Worm (Caenorhabditis elegans) whole organism, L1 larva: ENCODE measurements around the gene clec-230.
"Not testable (repeated sequence)": the region's sequence is repeated elsewhere in the genome, so short reads cannot be mapped to it uniquely, and the experiment has no call there.

Experiments used
- C04F5.9 ChIP-seq: sonication (generic microtip); optimal IDR thresholded peaks from 2 replicates; lab custom pipeline; 2016; ENCODE audit warnings: missing genetic modification characterization, missing compliant biosample characterization
- C16A3.4 ChIP-seq: fragments of 150-350 bp; optimal IDR thresholded peaks from 2 replicates; lab custom pipeline; 2014; ENCODE audit warnings: missing biosample characterization, missing genetic modification characterization
- aha-1 ChIP-seq: fragments of 150-350 bp; optimal IDR thresholded peaks from 2 replicates; lab custom pipeline; 2014; ENCODE audit warnings: missing biosample characterization, missing genetic modification characterization
- alr-1 ChIP-seq: fragments of 200-800 bp; sonication (Bioruptor generic); optimal IDR thresholded peaks from 2 replicates; lab custom pipeline; 2018; ENCODE audit warnings: borderline replicate concordance, mild to moderate bottlenecking, missing genetic modification characterization, missing compliant biosample characterization
- aly-2 ChIP-seq: fragments of 150-350 bp; optimal IDR thresholded peaks from 2 replicates; lab custom pipeline; 2014; ENCODE audit warnings: missing biosample characterization, missing genetic modification characterization
- ama-1 ChIP-seq: fragments of 150-350 bp; optimal IDR thresholded peaks from 2 replicates; lab custom pipeline; 2014
- blmp-1 ChIP-seq: fragments of 150-350 bp; optimal IDR thresholded peaks from 2 replicates; lab custom pipeline; 2014; ENCODE audit warnings: missing biosample characterization, missing genetic modification characterization
- ceh-63 ChIP-seq: fragments of 200-800 bp; sonication (Bioruptor generic); optimal IDR thresholded peaks from 2 replicates; lab custom pipeline; 2018; ENCODE audit warnings: mild to moderate bottlenecking, missing genetic modification characterization, missing compliant biosample characterization
- ceh-8 ChIP-seq: fragments of 200-800 bp; sonication (Bioruptor generic); optimal IDR thresholded peaks from 2 replicates; lab custom pipeline; 2018; ENCODE audit warnings: mild to moderate bottlenecking, missing genetic modification characterization, moderate library complexity, missing compliant biosample characterization
- ceh-82 ChIP-seq, 3 experiments: fragments of 150-350 bp in 1 of 3; sonication (generic microtip) in 2 of 3; optimal IDR thresholded peaks; 2 replicates each; lab custom pipeline; 2014 to 2017; ENCODE audit warnings: missing biosample characterization in 3 of 3, missing genetic modification characterization in 3 of 3
- ceh-88 ChIP-seq: fragments of 200-800 bp; sonication (Bioruptor generic); IDR thresholded peaks from 2 replicates; pipeline ENCODE4 v1.3.6; 2022; ENCODE audit warnings: missing genetic modification characterization, missing compliant biosample characterization
- dpl-1 ChIP-seq, 3 experiments: fragments of 150-350 bp in 2 of 3; sonication (generic microtip) in 1 of 3; optimal IDR thresholded peaks; 2 replicates each; lab custom pipeline; 2014 to 2017; ENCODE audit warnings: missing biosample characterization in 3 of 3, missing genetic modification characterization in 3 of 3, missing genetic modification reagents in 3 of 3
- dsc-1 ChIP-seq: sonication (generic microtip); optimal IDR thresholded peaks from 2 replicates; lab custom pipeline; 2016; ENCODE audit warnings: mild to moderate bottlenecking, missing genetic modification characterization, missing compliant biosample characterization
- efl-1 ChIP-seq, 4 experiments: fragments of 150-350 bp; optimal IDR thresholded peaks in 3 of 4; peaks in 1 of 4; 1 replicate in 1 of 4; 2 replicates in 3 of 4; lab custom pipeline; 2014; ENCODE audit warnings: missing biosample characterization in 2 of 4, missing genetic modification characterization in 2 of 4, missing genetic modification reagents in 2 of 4
- egl-27 ChIP-seq, 2 experiments: fragments of 150-350 bp in 1 of 2; sonication (generic microtip); optimal IDR thresholded peaks; 3 replicates each; lab custom pipeline; 2017 to 2018; ENCODE audit warnings: missing biosample characterization in 2 of 2, missing genetic modification characterization in 2 of 2, missing genetic modification reagents in 2 of 2
- elt-2 ChIP-seq: sonication (generic microtip); optimal IDR thresholded peaks from 2 replicates; lab custom pipeline; 2016; ENCODE audit warnings: missing genetic modification characterization, mild to moderate bottlenecking, inconsistent platforms, missing compliant biosample characterization, missing genetic modification reagents
- ets-5 ChIP-seq: fragments of 200-800 bp; sonication (Bioruptor generic); IDR thresholded peaks from 2 replicates; pipeline ENCODE4 v1.3.6; 2022; ENCODE audit warnings: missing genetic modification characterization, missing compliant biosample characterization
- fkh-10 ChIP-seq: sonication (generic microtip); optimal IDR thresholded peaks from 2 replicates; lab custom pipeline; 2017; ENCODE audit warnings: missing biosample characterization, missing genetic modification reagents, missing genetic modification characterization
- hlh-4 ChIP-seq: sonication (generic microtip); optimal IDR thresholded peaks from 2 replicates; lab custom pipeline; 2016; ENCODE audit warnings: mild to moderate bottlenecking, missing genetic modification characterization, missing compliant biosample characterization
- jun-1 ChIP-seq: fragments of 150-350 bp; optimal IDR thresholded peaks from 2 replicates; lab custom pipeline; 2014; ENCODE audit warnings: missing biosample characterization, missing genetic modification reagents, missing genetic modification characterization
- lin-13 ChIP-seq: fragments of 150-350 bp; optimal IDR thresholded peaks from 2 replicates; lab custom pipeline; 2014; ENCODE audit warnings: missing biosample characterization, missing genetic modification reagents, missing genetic modification characterization
- lin-35 ChIP-seq, 2 experiments: fragments of 150-350 bp; optimal IDR thresholded peaks; 2 replicates each; lab custom pipeline; 2014; ENCODE audit warnings: missing biosample characterization in 2 of 2, missing genetic modification characterization in 2 of 2, missing genetic modification reagents in 2 of 2
- mab-9 ChIP-seq: fragments of 200-800 bp; sonication (Bioruptor generic); IDR thresholded peaks from 2 replicates; pipeline ENCODE4 v1.3.6; 2022; ENCODE audit warnings: missing genetic modification reagents, missing genetic modification characterization, missing compliant biosample characterization
- mdl-1 ChIP-seq, 2 experiments: fragments of 150-350 bp; optimal IDR thresholded peaks; 2 replicates each; lab custom pipeline; 2014 to 2017; ENCODE audit warnings: missing biosample characterization in 2 of 2, missing genetic modification characterization in 2 of 2, inconsistent platforms in 1 of 2
- mef-2 ChIP-seq: fragments of 150-350 bp; optimal IDR thresholded peaks from 2 replicates; lab custom pipeline; 2014; ENCODE audit warnings: missing biosample characterization, missing genetic modification characterization
- nhr-11 ChIP-seq: fragments of 150-350 bp; optimal IDR thresholded peaks from 2 replicates; lab custom pipeline; 2014; ENCODE audit warnings: missing biosample characterization, missing genetic modification characterization
- nhr-12 ChIP-seq: sonication (generic microtip); optimal IDR thresholded peaks from 2 replicates; lab custom pipeline; 2017; ENCODE audit warnings: missing biosample characterization, missing genetic modification characterization
- nhr-19 ChIP-seq: fragments of 200-800 bp; sonication (Bioruptor generic); conservative IDR thresholded peaks from 2 replicates; pipeline ENCODE4 v1.3.6; 2022; ENCODE audit warnings: missing genetic modification characterization, missing compliant biosample characterization
- nhr-20 ChIP-seq: sonication (generic microtip); optimal IDR thresholded peaks from 2 replicates; lab custom pipeline; 2016; ENCODE audit warnings: mild to moderate bottlenecking, missing genetic modification characterization, missing compliant biosample characterization
- nhr-71 ChIP-seq: sonication (generic microtip); optimal IDR thresholded peaks from 2 replicates; lab custom pipeline; 2016; ENCODE audit warnings: mild to moderate bottlenecking, missing genetic modification characterization, moderate library complexity, missing compliant biosample characterization
- nhr-76 ChIP-seq: sonication (generic microtip); optimal IDR thresholded peaks from 2 replicates; lab custom pipeline; 2017; ENCODE audit warnings: missing biosample characterization, missing genetic modification characterization
- nhr-77 ChIP-seq: fragments of 150-350 bp; optimal IDR thresholded peaks from 2 replicates; lab custom pipeline; 2014; ENCODE audit warnings: missing biosample characterization, missing genetic modification characterization
- nhr-85 ChIP-seq: sonication (generic microtip); peaks from one replicate; lab custom pipeline; 2016; ENCODE audit warnings: missing genetic modification characterization, inconsistent platforms, missing compliant biosample characterization
- pax-3 ChIP-seq: fragments of 200-800 bp; sonication (Bioruptor generic); optimal IDR thresholded peaks from 2 replicates; lab custom pipeline; 2018; ENCODE audit warnings: mild to moderate bottlenecking, missing genetic modification characterization, moderate library complexity, missing compliant biosample characterization
- pqm-1 ChIP-seq: sonication (generic microtip); optimal IDR thresholded peaks from 3 replicates; lab custom pipeline; 2017; ENCODE audit warnings: missing biosample characterization, missing genetic modification characterization
- rnt-1 ChIP-seq: sonication (generic microtip); optimal IDR thresholded peaks from 2 replicates; lab custom pipeline; 2016; ENCODE audit warnings: mild to moderate bottlenecking, missing genetic modification characterization, moderate library complexity, missing compliant biosample characterization
- skn-1 ChIP-seq: fragments of 150-350 bp; optimal IDR thresholded peaks from 2 replicates; lab custom pipeline; 2014; ENCODE audit warnings: missing biosample characterization, missing genetic modification characterization
- sup-37 ChIP-seq: fragments of 200-800 bp; sonication (Bioruptor generic); optimal IDR thresholded peaks from 2 replicates; lab custom pipeline; 2018; ENCODE audit warnings: mild to moderate bottlenecking, missing genetic modification characterization, missing compliant biosample characterization
- tbx-2 ChIP-seq: sonication (generic microtip); optimal IDR thresholded peaks from 2 replicates; lab custom pipeline; 2016; ENCODE audit warnings: missing genetic modification characterization, missing compliant biosample characterization
- unc-62 ChIP-seq: fragments of 150-350 bp; optimal IDR thresholded peaks from 2 replicates; lab custom pipeline; 2014; ENCODE audit warnings: missing biosample characterization, missing genetic modification reagents, missing genetic modification characterization
- unc-98 ChIP-seq: fragments of 200-800 bp; sonication (Bioruptor generic); IDR thresholded peaks from 2 replicates; pipeline ENCODE4 v1.3.6; 2022; ENCODE audit warnings: missing genetic modification characterization, missing compliant biosample characterization
- vab-15 ChIP-seq: sonication (generic microtip); optimal IDR thresholded peaks from 2 replicates; lab custom pipeline; 2017; ENCODE audit warnings: missing genotype, mild to moderate bottlenecking, missing genetic modification characterization, missing compliant biosample characterization

Gene clec-230

ce11 chrV:15367770-15368169, 18.8 kb upstream of the clec-230 start:
- TF ChIP-seq dsc-1 (tag; lab: Kevin White, UChicago) (no peak), jun-1 (tag; lab: Kevin White, UChicago) (no peak), ama-1 (lab: Kevin White, UChicago) (no peak), hlh-4 (tag; lab: Kevin White, UChicago) (no peak), ceh-82 (tag; optimal IDR thresholded peaks at IDR 0.05; lab: Kevin White, UChicago) (no peak), unc-62 (GFP tag; lab: Kevin White, UChicago) (no peak), aha-1 (tag; lab: Kevin White, UChicago) (no peak), elt-2 (tag; lab: Kevin White, UChicago) (no peak), sup-37 (GFP tag; lab: Kevin White, UChicago) (no peak), ceh-8 (GFP tag; lab: Kevin White, UChicago) (no peak), vab-15 (tag; lab: Kevin White, UChicago) (no peak)

ce11 chrV:15361412-15361811, 12.5 kb upstream of the clec-230 start, which contains the start of gene ech-1.1:
TSS of gene ech-1.1 (minus strand) at chrV:15361512.
- TF ChIP-seq blmp-1; aha-1 (tag; lab: Kevin White, UChicago); dpl-1 (GFP tag; optimal IDR thresholded peaks at IDR 0.05; lab: Kevin White, UChicago): not testable (repeated sequence)
- TF ChIP-seq, all 84 proteins: peak for 0; not testable (repeated sequence) for 84

ce11 chrV:15354648-15355047, 5.7 kb upstream of the clec-230 start, which contains the start of gene C29F3.7:
TSS of gene C29F3.7 (plus strand) at chrV:15354901.
- TF ChIP-seq C04F5.9 (tag; lab: Kevin White, UChicago) = no peak
- no peak for TF ChIP-seq efl-1 (optimal IDR thresholded peaks at IDR 0.05; lab: Kevin White, UChicago)
- TF ChIP-seq efl-1 (GFP tag; optimal IDR thresholded peaks at IDR 0.05 in 1 of 2; lab: Kevin White, UChicago) = peak in 1 of 2 experiments; percentile 44
- TF ChIP-seq lin-35 (GFP tag; optimal IDR thresholded peaks at IDR 0.05; lab: Kevin White, UChicago) = peak in 1 of 2 experiments; percentile 42
- peak; percentile 98 for TF ChIP-seq elt-2 (tag; lab: Kevin White, UChicago)
- peak; percentile 67 for TF ChIP-seq pax-3 (tag; lab: Kevin White, UChicago)
- no peak for TF ChIP-seq mef-2 (tag; lab: Kevin White, UChicago)
- peak; percentile 63 for TF ChIP-seq nhr-20 (tag; lab: Kevin White, UChicago)
- TF ChIP-seq ceh-88 (GFP tag; lab: Robert Waterston, UW) = no peak
- TF ChIP-seq pqm-1 = peak; percentile 55

- TF ChIP-seq nhr-19 (GFP tag; lab: Robert Waterston, UW) (no peak), skn-1 (no peak), sup-37 (GFP tag; lab: Kevin White, UChicago) (no peak), dsc-1 (tag; lab: Kevin White, UChicago) (no peak), egl-27 (tag; optimal IDR thresholded peaks at IDR 0.05; lab: Kevin White, UChicago) (no peak), lin-13 (GFP tag; lab: Kevin White, UChicago) (no peak), ama-1 (lab: Kevin White, UChicago) (no peak), ets-5 (no peak), jun-1 (tag; lab: Kevin White, UChicago) (no peak), elt-2 (tag; lab: Kevin White, UChicago) (no peak), mdl-1 (tag; optimal IDR thresholded peaks at IDR 0.05; lab: Kevin White, UChicago) (no peak), nhr-85 (no peak), fkh-10 (GFP tag; lab: Kevin White, UChicago) (no peak), blmp-1 (no peak), nhr-11 (no peak), mab-9 (no peak), hlh-4 (tag; lab: Kevin White, UChicago) (no peak)
- TF ChIP-seq, all 84 proteins: peak for 0
Observed at ce11 chrV:15352376-15352775, 3.4 kb upstream of the clec-230 start, which contains the start of gene srx-58. TSS of gene srx-58 (plus strand) at chrV:15352676.

DNA sequence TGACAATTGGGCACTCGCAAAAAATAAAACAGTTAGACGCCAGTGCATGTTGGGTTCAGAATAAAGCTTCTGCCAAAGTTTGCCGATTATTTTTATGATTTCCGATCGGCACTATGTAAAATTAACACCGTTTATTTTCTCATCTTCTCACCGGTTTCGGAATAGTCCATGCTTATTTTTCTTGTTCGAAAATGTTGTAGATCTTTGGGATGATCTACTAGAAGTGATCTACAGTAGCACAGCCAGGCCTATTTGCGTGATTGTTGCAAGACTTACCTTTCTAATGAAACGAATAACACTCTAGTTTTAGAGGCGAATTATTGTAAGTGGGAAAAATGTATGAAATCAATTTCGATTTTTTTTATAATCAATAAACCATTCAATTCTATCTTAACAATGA, 1.7 kb upstream of the clec-230 start, which contains the start of gene clec-231:
Gene clec-231, minus strand, starts transcription at position 101 of the 400 bp plus-strand sequence.
- no peak for TF ChIP-seq nhr-77
- TF ChIP-seq C04F5.9 (tag; lab: Kevin White, UChicago) = no peak
- TF ChIP-seq pqm-1 = no peak
- TF ChIP-seq rnt-1 = no peak
- no peak for TF ChIP-seq nhr-11
- no peak for TF ChIP-seq aha-1 (tag; lab: Kevin White, UChicago)
- no peak for TF ChIP-seq nhr-76 (tag; lab: Kevin White, UChicago)
- no peak for TF ChIP-seq mab-9
- TF ChIP-seq C16A3.4 = no peak
- TF ChIP-seq ets-5 = no peak
- TF ChIP-seq alr-1 (tag; lab: Kevin White, UChicago) = no peak
- TF ChIP-seq ceh-63 (GFP tag; lab: Kevin White, UChicago) = no peak
- no peak for TF ChIP-seq blmp-1
- TF ChIP-seq tbx-2 (tag; lab: Kevin White, UChicago) = no peak
- TF ChIP-seq unc-98 (GFP tag; lab: Robert Waterston, UW) = no peak
- no peak for TF ChIP-seq ceh-82 (tag; optimal IDR thresholded peaks at IDR 0.05; lab: Kevin White, UChicago)
- no peak for TF ChIP-seq nhr-12
- no peak for TF ChIP-seq aly-2 (tag; lab: Kevin White, UChicago)
- no peak for TF ChIP-seq nhr-71 (tag; lab: Kevin White, UChicago)
- TF ChIP-seq, all 84 proteins: peak for 0
